Fruit fly (Drosophila melanogaster) whole organism, adult: Measurements from ENCODE around the gene mthl9.

Source experiments
- CG12768 ChIP-seq: fragments of 200-800 bp; sonication (Bioruptor generic); optimal IDR thresholded peaks from 2 replicates; lab custom pipeline; 2017; ENCODE audit warnings: missing biosample characterization, missing genetic modification characterization, mild to moderate bottlenecking, moderate library complexity, missing genetic modification reagents
- CG14711 ChIP-seq: fragments of 200-800 bp; sonication (Bioruptor generic); optimal IDR thresholded peaks from 2 replicates; lab custom pipeline; 2018; ENCODE audit warnings: missing biosample characterization, mild to moderate bottlenecking, missing genetic modification characterization, moderate library complexity
- CG33017 ChIP-seq: fragments of 200-800 bp; sonication (Bioruptor generic); optimal IDR thresholded peaks from 2 replicates; lab custom pipeline; 2018; ENCODE audit warnings: missing biosample characterization, mild to moderate bottlenecking, missing genetic modification characterization, moderate library complexity
- CG7045 ChIP-seq: fragments of 200-800 bp; sonication (Bioruptor generic); optimal IDR thresholded peaks from 2 replicates; lab custom pipeline; 2017; ENCODE audit warnings: missing biosample characterization, mild to moderate bottlenecking, missing genetic modification characterization
- CG7101 ChIP-seq: fragments of 200-800 bp; sonication (Bioruptor generic); optimal IDR thresholded peaks from 2 replicates; lab custom pipeline; 2018; ENCODE audit warnings: missing biosample characterization, mild to moderate bottlenecking, missing genetic modification characterization, moderate library complexity
- Crg-1 ChIP-seq: fragments of 200-800 bp; sonication (Bioruptor generic); optimal IDR thresholded peaks from 2 replicates; lab custom pipeline; 2016; ENCODE audit warnings: missing biosample characterization, missing genetic modification characterization
- cnc ChIP-seq, 2 experiments: fragments of >200 bp; optimal IDR thresholded peaks; 2 replicates each; lab custom pipeline; 2017
- kay ChIP-seq: fragments of 200-800 bp; sonication (Bioruptor generic); peaks from one replicate; lab custom pipeline; 2016; ENCODE audit warnings: missing biosample characterization, missing genetic modification characterization, borderline replicate concordance
- pad ChIP-seq: fragments of 200-800 bp; sonication (Bioruptor generic); optimal IDR thresholded peaks from 3 replicates; lab custom pipeline; 2017; ENCODE audit warnings: missing biosample characterization, missing genetic modification characterization, mild to moderate bottlenecking, moderate library complexity, missing genetic modification reagents

Gene mthl9

dm6 chr3L:291583-292145, 40.4 kb downstream of the mthl9 start:
- no peak for TF ChIP-seq kay (GFP tag; lab: Kevin White, UChicago)
- TF ChIP-seq pad (GFP tag; lab: Kevin White, UChicago): peak; percentile 74
- TF ChIP-seq CG33017 (tag; lab: Kevin White, UChicago): no peak

dm6 chr3L:284253-284652, 47.9 kb downstream of the mthl9 start:
- TF ChIP-seq cnc (optimal IDR thresholded peaks at IDR 0.05; lab: Kevin White, UChicago): no peak
- TF ChIP-seq CG14711: no peak
- TF ChIP-seq CG12768: no peak
- TF ChIP-seq CG7045: no peak
- TF ChIP-seq CG33017 (tag; lab: Kevin White, UChicago): no peak
- no peak for TF ChIP-seq CG7101 (tag; lab: Kevin White, UChicago)

- peak; percentile 73 for TF ChIP-seq pad (GFP tag; lab: Kevin White, UChicago)
- no peak for TF ChIP-seq Crg-1 (GFP tag; lab: Kevin White, UChicago)
Measured at dm6 chr3L:282276-282675, 49.8 kb downstream of the mthl9 start.
